Worm (Caenorhabditis elegans) whole organism, late embryonic: Measurements from ENCODE around the gene srx-65.

Experiments
- ama-1 ChIP-seq: fragments of 150-350 bp; optimal IDR thresholded peaks from 2 replicates; lab custom pipeline; 2014
- ceh-14 ChIP-seq: sonication (generic microtip); optimal IDR thresholded peaks from 2 replicates; lab custom pipeline; 2016; ENCODE audit warnings: missing genotype, missing genetic modification characterization, missing compliant biosample characterization
- ceh-31 ChIP-seq: sonication (generic microtip); optimal IDR thresholded peaks from 2 replicates; lab custom pipeline; 2016; ENCODE audit warnings: missing genetic modification characterization, missing compliant biosample characterization
- che-1 ChIP-seq: sonication (generic microtip); optimal IDR thresholded peaks from 2 replicates; lab custom pipeline; 2016; ENCODE audit warnings: mild to moderate bottlenecking, missing genetic modification characterization, missing compliant biosample characterization
- elt-2 ChIP-seq: sonication (generic microtip); optimal IDR thresholded peaks from 2 replicates; lab custom pipeline; 2016; ENCODE audit warnings: missing genetic modification reagents, missing genetic modification characterization, missing compliant biosample characterization
- fkh-6 ChIP-seq: sonication (generic microtip); optimal IDR thresholded peaks from 2 replicates; lab custom pipeline; 2016; ENCODE audit warnings: missing genetic modification characterization, missing compliant biosample characterization
- nhr-11 ChIP-seq: fragments of 150-350 bp; optimal IDR thresholded peaks from 2 replicates; lab custom pipeline; 2014; ENCODE audit warnings: missing biosample characterization, missing genetic modification characterization
- npax-4 ChIP-seq: sonication (generic microtip); optimal IDR thresholded peaks from 2 replicates; lab custom pipeline; 2016; ENCODE audit warnings: missing genetic modification characterization, missing compliant biosample characterization
- unc-55 ChIP-seq: sonication (generic microtip); optimal IDR thresholded peaks from 2 replicates; lab custom pipeline; 2017; ENCODE audit warnings: missing biosample characterization, missing genetic modification reagents, missing genetic modification characterization
- zip-5 ChIP-seq: sonication (generic microtip); optimal IDR thresholded peaks from 2 replicates; lab custom pipeline; 2016; ENCODE audit warnings: missing genetic modification characterization, missing compliant biosample characterization

DNA sequence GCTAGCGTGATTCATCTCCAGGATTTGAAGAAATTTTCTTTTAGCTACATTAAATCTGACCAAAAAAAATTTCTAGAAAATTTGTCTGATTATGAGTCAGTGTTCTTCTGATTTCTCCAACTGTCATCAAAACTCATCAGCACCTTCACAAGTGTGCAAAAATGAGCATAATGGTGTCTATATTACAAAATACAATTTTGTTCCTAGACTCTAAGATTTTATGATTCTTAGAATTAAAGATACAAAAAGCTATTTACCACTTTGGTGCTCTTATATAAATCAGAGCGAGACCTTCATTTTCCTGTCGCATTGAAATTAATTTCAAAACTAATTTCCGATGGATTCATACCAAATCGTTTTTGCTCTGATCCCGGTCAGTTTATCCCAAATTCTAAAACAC, 9.3 kb upstream of the srx-65 start, which contains the start of gene srx-68:
- TF ChIP-seq npax-4 (tag; lab: Kevin White, UChicago) = no peak
- TF ChIP-seq zip-5 (tag; lab: Kevin White, UChicago) = no peak
- no peak for TF ChIP-seq che-1 (tag; lab: Kevin White, UChicago)
- TF ChIP-seq ama-1 (lab: Kevin White, UChicago) = no peak
- no peak for TF ChIP-seq ceh-14 (tag; lab: Kevin White, UChicago)
- no peak for TF ChIP-seq unc-55 (GFP tag; lab: Kevin White, UChicago)
- TF ChIP-seq ceh-31 (tag; lab: Kevin White, UChicago) = no peak
- TF ChIP-seq fkh-6 (tag; lab: Kevin White, UChicago) = no peak
- TF ChIP-seq nhr-11 (tag; lab: Kevin White, UChicago) = no peak
- TF ChIP-seq elt-2 (tag; lab: Kevin White, UChicago) = no peak
